Fruit fly (Drosophila melanogaster) Kc167 (cell line): ENCODE data around the gene CG13300.

Experiments used
- Myc ChIP-seq: fragments of >200 bp; optimal IDR thresholded peaks from 2 replicates; lab custom pipeline; 2017; ENCODE audit warnings: missing external identifiers
- Sin3A ChIP-seq: fragments of >200 bp; optimal IDR thresholded peaks from 2 replicates; lab custom pipeline; 2018; ENCODE audit warnings: missing external identifiers
- h ChIP-seq: fragments of >200 bp; optimal IDR thresholded peaks from 3 replicates; lab custom pipeline; 2018; ENCODE audit warnings: missing external identifiers
- insv ChIP-seq: fragments of >200 bp; optimal IDR thresholded peaks from 3 replicates; lab custom pipeline; 2018; ENCODE audit warnings: missing external identifiers
- psq ChIP-seq: fragments of >200 bp; optimal IDR thresholded peaks from 2 replicates; lab custom pipeline; 2017; ENCODE audit warnings: missing external identifiers
- ttk ChIP-seq: sonication (Bioruptor generic); optimal IDR thresholded peaks from 2 replicates; lab custom pipeline; 2017; ENCODE audit warnings: missing external identifiers

CG13300 gene

dm6 chr3L:6322680-6323079, 29.5 kb downstream of the CG13300 start:
- TF ChIP-seq psq (lab: Kevin White, UChicago) (no peak), Sin3A (no peak), Myc (no peak), ttk (lab: Kevin White, UChicago) (no peak), insv (lab: Kevin White, UChicago) (no peak), h (lab: Kevin White, UChicago) (no peak)

- no peak for TF ChIP-seq Myc
- no peak for TF ChIP-seq psq (lab: Kevin White, UChicago)
- TF ChIP-seq insv (lab: Kevin White, UChicago): no peak
- no peak for TF ChIP-seq Sin3A
- TF ChIP-seq h (lab: Kevin White, UChicago): no peak
- TF ChIP-seq ttk (lab: Kevin White, UChicago): no peak
These were observed 31.9 kb downstream of the CG13300 start, which contains the start of gene Or65a for dm6 chr3L:6320311-6320710. Or65a (plus strand) TSS chr3L:6320611.

dm6 chr3L:6317494-6317893, 34.7 kb downstream of the CG13300 start:
- TF ChIP-seq Myc (no peak), Sin3A (no peak), insv (lab: Kevin White, UChicago) (no peak), psq (lab: Kevin White, UChicago) (no peak), ttk (lab: Kevin White, UChicago) (no peak), h (lab: Kevin White, UChicago) (no peak)

- TF ChIP-seq insv (lab: Kevin White, UChicago) (no peak), psq (lab: Kevin White, UChicago) (no peak)
These were observed 36.5 kb downstream of the CG13300 start for dm6 chr3L:6315693-6316092.

- no peak for TF ChIP-seq Myc
These were observed 40.1 kb downstream of the CG13300 start for dm6 chr3L:6312029-6312623.

dm6 chr3L:6310489-6310888, 41.7 kb downstream of the CG13300 start:
- TF ChIP-seq Myc (no peak), ttk (lab: Kevin White, UChicago) (no peak), insv (lab: Kevin White, UChicago) (no peak), h (lab: Kevin White, UChicago) (no peak), psq (lab: Kevin White, UChicago) (no peak), Sin3A (no peak)

dm6 chr3L:6309726-6310125, 42.5 kb downstream of the CG13300 start:
- no peak for TF ChIP-seq Myc
- no peak for TF ChIP-seq insv (lab: Kevin White, UChicago)
- TF ChIP-seq h (lab: Kevin White, UChicago): no peak
- TF ChIP-seq psq (lab: Kevin White, UChicago): no peak
- no peak for TF ChIP-seq ttk (lab: Kevin White, UChicago)
- no peak for TF ChIP-seq Sin3A

- TF ChIP-seq Sin3A (no peak), insv (lab: Kevin White, UChicago) (no peak), psq (lab: Kevin White, UChicago) (no peak), h (lab: Kevin White, UChicago) (no peak), Myc (no peak), ttk (lab: Kevin White, UChicago) (no peak)
These were observed 43.6 kb downstream of the CG13300 start for dm6 chr3L:6308596-6308995.

- no peak for TF ChIP-seq Myc
These were observed 44.9 kb downstream of the CG13300 start for dm6 chr3L:6307298-6307697.

dm6 chr3L:6304859-6305258, 47.3 kb downstream of the CG13300 start:
- TF ChIP-seq h (lab: Kevin White, UChicago) (no peak), psq (lab: Kevin White, UChicago) (no peak), Sin3A (no peak), insv (lab: Kevin White, UChicago) (no peak), Myc (no peak), ttk (lab: Kevin White, UChicago) (no peak)

dm6 chr3L:6302500-6302899, 49.7 kb downstream of the CG13300 start:
- TF ChIP-seq ttk (lab: Kevin White, UChicago) (no peak), Myc (no peak), h (lab: Kevin White, UChicago) (no peak), insv (lab: Kevin White, UChicago) (no peak), psq (lab: Kevin White, UChicago) (no peak), Sin3A (no peak)

- TF ChIP-seq insv (lab: Kevin White, UChicago) (no peak), h (lab: Kevin White, UChicago) (no peak), ttk (lab: Kevin White, UChicago) (no peak), Myc (no peak), Sin3A (no peak), psq (lab: Kevin White, UChicago) (no peak)
These were observed 55.6 kb downstream of the CG13300 start for dm6 chr3L:6296611-6297010.

dm6 chr3L:6285412-6285811, 66.8 kb downstream of the CG13300 start:
- no peak for TF ChIP-seq Myc
- no peak for TF ChIP-seq psq (lab: Kevin White, UChicago)
- no peak for TF ChIP-seq Sin3A
- TF ChIP-seq ttk (lab: Kevin White, UChicago): no peak
- no peak for TF ChIP-seq h (lab: Kevin White, UChicago)
- TF ChIP-seq insv (lab: Kevin White, UChicago): no peak
